Worm (Caenorhabditis elegans): ENCODE results near the gene T21E8.4.

The T21E8.4 gene

DNA sequence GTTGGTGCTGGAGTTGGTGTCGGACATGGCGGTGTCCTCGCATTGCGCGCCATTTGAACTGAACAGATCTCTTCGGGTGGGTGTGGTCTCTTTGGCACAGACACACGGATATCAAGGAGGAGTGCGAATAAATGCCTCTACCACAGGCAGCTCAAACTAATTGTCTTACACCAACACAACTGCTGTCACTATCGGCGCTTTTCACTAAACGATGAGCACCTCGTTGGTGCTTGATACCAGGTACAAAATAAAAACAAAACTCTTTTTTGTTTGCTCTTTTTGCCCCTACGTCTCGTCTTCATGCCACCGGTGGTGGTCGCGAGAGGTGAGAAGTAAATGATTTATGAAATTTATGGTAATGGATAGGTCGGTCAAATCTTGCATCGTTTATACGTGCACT, 30.1 kb downstream of the T21E8.4 start, which contains the start of gene F47B10.8:
Gene F47B10.8 (minus strand): TSS at position 101 of the 400 bp plus-strand sequence.
- no peak for TF ChIP-seq pqm-1 (tag; optimal IDR thresholded peaks at IDR 0.05)
- no peak for TF ChIP-seq odd-2 (tag; optimal IDR thresholded peaks at IDR 0.05)
- TF ChIP-seq pros-1 (tag; optimal IDR thresholded peaks at IDR 0.05) = no peak

DNA sequence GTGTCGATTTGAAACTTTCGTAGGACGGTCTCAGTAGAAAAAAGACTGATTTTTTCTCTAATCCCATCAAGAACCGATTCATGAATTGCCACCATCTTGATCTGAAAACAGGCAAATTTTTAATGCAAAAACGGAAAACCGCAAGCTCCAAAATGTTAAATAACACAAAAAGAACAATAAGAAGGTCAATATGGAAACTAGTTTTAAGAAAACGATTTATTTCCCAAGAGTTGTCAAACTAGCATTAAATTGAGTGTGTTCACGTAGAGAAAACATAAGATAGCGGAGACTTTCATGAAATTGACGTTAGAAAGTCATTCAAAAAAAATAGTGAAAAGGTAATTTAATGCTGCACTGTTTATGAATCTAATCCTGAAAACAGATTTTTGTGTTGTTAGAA, 33.4 kb downstream of the T21E8.4 start, which contains the start of gene F47B10.9:
Gene F47B10.9 (minus strand): TSS at position 101 of the 400 bp plus-strand sequence.
- no peak for TF ChIP-seq sdc-2 (tag; optimal IDR thresholded peaks at IDR 0.05)
- TF ChIP-seq ceh-22 (tag; optimal IDR thresholded peaks at IDR 0.05) = no peak

DNA sequence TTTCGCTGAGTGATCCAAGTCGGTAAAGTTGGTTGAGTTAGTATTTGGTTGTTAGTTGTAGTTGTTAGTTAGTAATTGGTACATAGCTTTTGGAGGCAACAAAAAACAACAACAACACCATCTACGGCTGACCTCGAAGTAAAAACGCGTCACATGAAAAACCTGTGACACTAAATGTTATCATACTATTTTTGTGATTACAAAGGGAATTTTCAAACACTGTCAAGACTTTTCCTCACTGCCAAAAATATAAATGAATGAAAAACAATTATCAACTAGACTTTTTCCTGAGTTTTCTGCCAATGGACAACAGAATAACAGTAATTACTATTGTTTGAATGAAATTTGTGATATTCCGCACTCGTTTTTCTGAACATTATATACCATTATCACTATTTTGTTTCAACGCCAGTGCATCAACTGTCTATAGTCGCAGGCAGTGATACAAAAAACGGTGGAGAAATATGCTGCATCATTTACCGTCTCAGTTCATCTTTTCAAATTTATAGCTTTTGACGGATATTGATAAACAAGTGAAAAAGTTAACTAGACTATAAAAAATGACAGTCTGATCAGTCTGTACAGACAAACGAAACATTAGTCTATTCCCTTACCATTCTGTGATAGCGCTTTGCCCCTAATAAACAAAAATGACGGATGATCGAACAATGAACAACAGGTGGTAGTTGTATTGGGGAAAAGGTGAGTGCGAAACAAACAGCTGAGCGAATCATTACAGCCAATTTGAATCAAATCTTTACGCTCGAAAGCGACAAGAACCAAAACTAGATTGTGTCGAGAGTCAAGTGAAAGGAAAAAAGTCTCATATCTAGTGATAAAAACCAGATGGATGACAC, 34.0 kb downstream of the T21E8.4 start:
- no peak for TF ChIP-seq pax-1 (tag; optimal IDR thresholded peaks at IDR 0.05)
- TF ChIP-seq ceh-30 (tag; optimal IDR thresholded peaks at IDR 0.05) = no peak
- TF ChIP-seq sox-2 (GFP tag; IDR thresholded peaks at IDR 0.05) = no peak
- TF ChIP-seq zip-5 (tag; optimal IDR thresholded peaks at IDR 0.05) = no peak
- TF ChIP-seq elt-4 (tag; optimal IDR thresholded peaks at IDR 0.05) = no peak
- TF ChIP-seq madf-2 (tag; optimal IDR thresholded peaks at IDR 0.05) = no peak
- no peak for TF ChIP-seq unc-86 (tag; optimal IDR thresholded peaks at IDR 0.05)
- no peak for TF ChIP-seq unc-42 (tag; optimal IDR thresholded peaks at IDR 0.05)
- no peak for TF ChIP-seq eyg-1 (tag; optimal IDR thresholded peaks at IDR 0.05)
- TF ChIP-seq gmeb-2 (tag; optimal IDR thresholded peaks at IDR 0.05) = no peak
- no peak for TF ChIP-seq hlh-13 (GFP tag; optimal IDR thresholded peaks at IDR 0.05)
- no peak for TF ChIP-seq C08G9.2 (tag; optimal IDR thresholded peaks at IDR 0.05)
- no peak for TF ChIP-seq npax-4 (tag; optimal IDR thresholded peaks at IDR 0.05)

DNA sequence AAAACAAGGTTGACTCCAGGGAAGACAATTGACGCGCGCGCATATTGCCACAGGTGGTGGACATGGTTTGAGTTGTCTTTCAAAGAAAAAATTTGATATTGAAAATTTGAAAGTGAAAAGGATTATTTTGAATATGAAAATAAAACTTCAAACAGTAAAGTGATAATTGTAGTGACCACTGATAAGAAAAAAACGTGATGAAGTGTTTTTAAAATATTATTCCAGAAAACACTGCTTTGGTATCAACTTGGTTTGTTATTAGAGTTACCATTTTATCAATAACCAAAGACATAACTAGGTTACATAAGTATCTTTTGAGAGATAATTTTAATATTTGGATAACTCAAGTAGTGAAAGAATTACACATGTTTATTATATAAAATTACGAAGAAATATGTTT, 35.6 kb downstream of the T21E8.4 start:
- TF ChIP-seq unc-42 (tag; optimal IDR thresholded peaks at IDR 0.05) (no peak), pax-1 (tag; optimal IDR thresholded peaks at IDR 0.05) (no peak), dmd-4 (tag; optimal IDR thresholded peaks at IDR 0.05; ENCODE audit: borderline replicate concordance) (no peak), fkh-10 (GFP tag; optimal IDR thresholded peaks at IDR 0.05) (no peak), ets-4 (tag; optimal IDR thresholded peaks at IDR 0.05) (no peak), elt-4 (tag; optimal IDR thresholded peaks at IDR 0.05) (no peak), tbx-2 (tag; optimal IDR thresholded peaks at IDR 0.05) (no peak), lim-6 (tag; optimal IDR thresholded peaks at IDR 0.05) (no peak), ceh-48 (tag; optimal IDR thresholded peaks at IDR 0.05) (no peak), hlh-6 (tag; optimal IDR thresholded peaks at IDR 0.05) (no peak), madf-2 (tag; optimal IDR thresholded peaks at IDR 0.05) (no peak), ceh-19 (GFP tag; optimal IDR thresholded peaks at IDR 0.05) (no peak), npax-4 (tag; optimal IDR thresholded peaks at IDR 0.05) (no peak), nhr-11 (tag; optimal IDR thresholded peaks at IDR 0.05) (no peak), elt-2 (tag; optimal IDR thresholded peaks at IDR 0.05) (no peak)

DNA sequence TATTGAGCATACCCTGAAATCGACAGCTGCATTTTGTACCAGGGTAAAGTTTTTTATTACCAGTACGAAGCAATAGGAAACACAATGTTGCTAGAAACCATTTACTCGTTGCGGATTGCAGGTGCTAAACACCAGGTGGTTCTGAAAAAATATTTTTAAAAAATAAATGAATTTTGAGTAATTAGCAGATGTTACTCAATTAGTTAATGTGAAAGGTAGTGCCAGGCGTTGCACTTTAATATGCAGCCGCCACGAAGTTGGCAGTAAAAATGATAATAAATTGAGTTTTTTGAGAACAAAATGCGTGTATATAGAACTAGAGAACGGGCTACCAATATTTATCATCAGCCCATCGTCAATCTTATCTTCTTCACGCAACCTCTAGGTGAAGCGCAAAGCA, 39.0 kb downstream of the T21E8.4 start, which contains the start of gene nstp-9:
Gene nstp-9 (minus strand): TSS at position 101 of the 400 bp plus-strand sequence.
- no peak for TF ChIP-seq ceh-2 (tag; optimal IDR thresholded peaks at IDR 0.05)
- no peak for TF ChIP-seq nfya-1 (tag; optimal IDR thresholded peaks at IDR 0.05)

DNA sequence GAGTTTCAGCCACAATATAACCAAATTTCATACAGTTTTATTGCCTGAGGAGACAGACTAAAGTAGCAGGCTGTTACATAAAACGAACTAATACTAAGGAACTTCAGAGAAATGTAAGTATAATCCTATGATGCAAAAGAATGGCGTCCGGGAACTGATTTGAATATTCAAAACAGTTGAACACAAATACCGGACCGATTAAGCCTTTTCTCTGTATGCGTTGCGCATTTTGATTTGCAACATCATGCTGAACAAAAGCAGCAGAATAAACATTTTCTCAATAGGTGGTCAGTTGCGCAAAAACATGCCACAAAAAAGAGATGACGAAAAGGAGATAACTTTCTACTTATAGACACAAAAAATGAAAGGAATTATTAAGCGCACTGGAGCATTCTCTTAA, 43.4 kb downstream of the T21E8.4 start:
- no peak for TF ChIP-seq odd-2 (tag; optimal IDR thresholded peaks at IDR 0.05)
- TF ChIP-seq pha-4 (tag; optimal IDR thresholded peaks at IDR 0.05) = no peak
- TF ChIP-seq syd-9 (tag; optimal IDR thresholded peaks at IDR 0.05) = no peak
- no peak for TF ChIP-seq Y22D7AL.16 (tag; optimal IDR thresholded peaks at IDR 0.05)
- no peak for TF ChIP-seq hlh-13 (GFP tag; optimal IDR thresholded peaks at IDR 0.05)
- TF ChIP-seq madf-2 (tag; optimal IDR thresholded peaks at IDR 0.05) = no peak
- no peak for TF ChIP-seq ceh-24 (tag; optimal IDR thresholded peaks at IDR 0.05)
- TF ChIP-seq hlh-15 (tag; optimal IDR thresholded peaks at IDR 0.05) = no peak
- TF ChIP-seq dmd-4 (tag; optimal IDR thresholded peaks at IDR 0.05; ENCODE audit: borderline replicate concordance) = no peak
- TF ChIP-seq C08G9.2 (tag; optimal IDR thresholded peaks at IDR 0.05) = no peak

All from whole organism, late embryonic.